Worm (Caenorhabditis elegans) whole organism, L1 larva: ENCODE results near the gene sek-6.

ENCODE experiments used
- aly-2 ChIP-seq: fragments of 150-350 bp; optimal IDR thresholded peaks from 2 replicates; lab custom pipeline; 2014; ENCODE audit warnings: missing biosample characterization, missing genetic modification characterization
- dsc-1 ChIP-seq: sonication (generic microtip); optimal IDR thresholded peaks from 2 replicates; lab custom pipeline; 2016; ENCODE audit warnings: mild to moderate bottlenecking, missing genetic modification characterization, missing compliant biosample characterization
- mdl-1 ChIP-seq, 2 experiments: fragments of 150-350 bp; optimal IDR thresholded peaks; 2 replicates each; lab custom pipeline; 2014 to 2017; ENCODE audit warnings: missing biosample characterization in 2 of 2, missing genetic modification characterization in 2 of 2, inconsistent platforms in 1 of 2
- snpc-4 ChIP-seq: fragments of 150-350 bp; optimal IDR thresholded peaks from 2 replicates; lab custom pipeline; 2014; ENCODE audit warnings: missing biosample characterization, missing genetic modification characterization
- zag-1 ChIP-seq: fragments of 150-350 bp; optimal IDR thresholded peaks from 2 replicates; lab custom pipeline; 2014; ENCODE audit warnings: missing biosample characterization, missing genetic modification characterization

DNA sequence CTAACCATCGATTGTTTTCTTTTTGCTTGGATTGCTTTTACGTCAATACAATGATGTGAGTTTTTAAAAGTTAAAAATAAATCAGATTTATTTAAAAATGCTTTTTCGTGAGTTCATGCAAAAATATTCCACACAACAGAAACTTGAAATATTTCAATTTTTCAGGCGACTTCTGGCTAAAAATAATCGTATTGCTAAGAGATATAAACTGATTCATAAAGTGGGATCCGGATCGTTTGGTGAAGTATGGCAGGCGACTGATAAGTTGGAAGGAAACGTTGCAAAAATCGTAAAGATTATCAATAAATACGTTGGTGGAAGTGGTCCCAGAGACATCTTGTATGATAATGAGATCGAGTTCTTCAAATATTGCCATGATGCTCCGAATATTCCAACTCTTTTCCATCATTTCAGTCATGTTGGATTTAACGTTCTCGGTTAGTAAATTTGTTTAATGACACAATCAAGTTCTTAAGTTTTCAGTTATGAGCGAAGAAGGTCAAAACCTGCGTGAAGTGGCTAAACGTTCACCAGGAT lies 29.6 kb downstream of the sek-6 start, which contains the start of gene ZC373.3:
- TF ChIP-seq aly-2 (tag; lab: Kevin White, UChicago) (no peak), zag-1 (no peak), mdl-1 (tag; optimal IDR thresholded peaks at IDR 0.05; lab: Kevin White, UChicago) (no peak), dsc-1 (tag; lab: Kevin White, UChicago) (no peak), snpc-4 (tag; lab: Kevin White, UChicago) (no peak)
